Worm (Caenorhabditis elegans) whole organism, late embryonic: ENCODE data around the gene F57G12.2.

ENCODE experiments used
- C38D4.7 ChIP-seq: fragments of 200-800 bp; sonication (Bioruptor generic); optimal IDR thresholded peaks from 2 replicates; lab custom pipeline; 2018; ENCODE audit warnings: mild to moderate bottlenecking, missing genetic modification characterization, moderate library complexity, missing compliant biosample characterization
- K02D7.2 ChIP-seq: sonication (generic microtip); optimal IDR thresholded peaks from 2 replicates; lab custom pipeline; 2017; ENCODE audit warnings: mild to moderate bottlenecking, missing genetic modification characterization, missing compliant biosample characterization
- T23F11.4 ChIP-seq: fragments of 200-800 bp; sonication (Bioruptor generic); optimal IDR thresholded peaks from 2 replicates; lab custom pipeline; 2018; ENCODE audit warnings: mild to moderate bottlenecking, missing genetic modification characterization, missing compliant biosample characterization
- Y22D7AL.16 ChIP-seq: sonication (generic microtip); optimal IDR thresholded peaks from 2 replicates; lab custom pipeline; 2016; ENCODE audit warnings: missing genetic modification characterization, missing compliant biosample characterization
- ahr-1 ChIP-seq: sonication (generic microtip); optimal IDR thresholded peaks from 2 replicates; lab custom pipeline; 2016; ENCODE audit warnings: missing genetic modification characterization, missing compliant biosample characterization
- ama-1 ChIP-seq: fragments of 150-350 bp; optimal IDR thresholded peaks from 2 replicates; lab custom pipeline; 2014
- ceh-14 ChIP-seq: sonication (generic microtip); optimal IDR thresholded peaks from 2 replicates; lab custom pipeline; 2016; ENCODE audit warnings: missing genotype, missing genetic modification characterization, missing compliant biosample characterization
- ceh-18 ChIP-seq: sonication (generic microtip); optimal IDR thresholded peaks from 2 replicates; lab custom pipeline; 2016; ENCODE audit warnings: missing genetic modification characterization, missing compliant biosample characterization
- ceh-19 ChIP-seq: fragments of 200-800 bp; sonication (Bioruptor generic); optimal IDR thresholded peaks from 2 replicates; lab custom pipeline; 2018; ENCODE audit warnings: mild to moderate bottlenecking, missing genetic modification characterization, missing compliant biosample characterization
- ceh-2 ChIP-seq: sonication (generic microtip); optimal IDR thresholded peaks from 2 replicates; lab custom pipeline; 2016; ENCODE audit warnings: missing genotype, missing genetic modification characterization, missing compliant biosample characterization
- ceh-22 ChIP-seq: sonication (generic microtip); optimal IDR thresholded peaks from 2 replicates; lab custom pipeline; 2017; ENCODE audit warnings: missing biosample characterization, missing genetic modification characterization
- ceh-30 ChIP-seq: fragments of 150-350 bp; optimal IDR thresholded peaks from 2 replicates; lab custom pipeline; 2014; ENCODE audit warnings: missing biosample characterization, missing genetic modification characterization
- ceh-34 ChIP-seq: sonication (generic microtip); optimal IDR thresholded peaks from 2 replicates; lab custom pipeline; 2016; ENCODE audit warnings: mild to moderate bottlenecking, missing genetic modification characterization, missing compliant biosample characterization
- dmd-4 ChIP-seq: sonication (generic microtip); optimal IDR thresholded peaks from 2 replicates; lab custom pipeline; 2016; ENCODE audit warnings: borderline replicate concordance, missing genetic modification characterization, missing compliant biosample characterization
- dve-1 ChIP-seq: sonication (generic microtip); optimal IDR thresholded peaks from 2 replicates; lab custom pipeline; 2017; ENCODE audit warnings: antibody characterized with exemption, mild to moderate bottlenecking, missing genetic modification characterization, missing compliant biosample characterization
- elt-2 ChIP-seq: sonication (generic microtip); optimal IDR thresholded peaks from 2 replicates; lab custom pipeline; 2016; ENCODE audit warnings: missing genetic modification reagents, missing genetic modification characterization, missing compliant biosample characterization
- elt-4 ChIP-seq: sonication (generic microtip); optimal IDR thresholded peaks from 2 replicates; lab custom pipeline; 2016; ENCODE audit warnings: missing genetic modification characterization, missing compliant biosample characterization
- ets-4 ChIP-seq: sonication (generic microtip); optimal IDR thresholded peaks from 2 replicates; lab custom pipeline; 2016; ENCODE audit warnings: missing genetic modification characterization, missing compliant biosample characterization
- fkh-6 ChIP-seq: sonication (generic microtip); optimal IDR thresholded peaks from 2 replicates; lab custom pipeline; 2016; ENCODE audit warnings: missing genetic modification characterization, missing compliant biosample characterization
- hlh-6 ChIP-seq: sonication (generic microtip); optimal IDR thresholded peaks from 2 replicates; lab custom pipeline; 2016; ENCODE audit warnings: missing genotype, missing genetic modification characterization, missing compliant biosample characterization
- hlh-8 ChIP-seq: sonication (generic microtip); optimal IDR thresholded peaks from 2 replicates; lab custom pipeline; 2016; ENCODE audit warnings: missing genotype, missing genetic modification characterization, missing compliant biosample characterization
- lin-11 ChIP-seq: fragments of 200-800 bp; sonication (Bioruptor generic); optimal IDR thresholded peaks from 2 replicates; lab custom pipeline; 2018; ENCODE audit warnings: mild to moderate bottlenecking, missing genetic modification characterization, missing compliant biosample characterization
- mec-3 ChIP-seq: sonication (generic microtip); optimal IDR thresholded peaks from 2 replicates; lab custom pipeline; 2016; ENCODE audit warnings: borderline replicate concordance, missing genetic modification characterization, missing compliant biosample characterization
- nfya-1 ChIP-seq: sonication (generic microtip); optimal IDR thresholded peaks from 2 replicates; lab custom pipeline; 2017; ENCODE audit warnings: missing genetic modification characterization, mild to moderate bottlenecking, missing compliant biosample characterization, antibody characterized with exemption, moderate library complexity
- nhr-232 ChIP-seq: sonication (generic microtip); optimal IDR thresholded peaks from 2 replicates; lab custom pipeline; 2016; ENCODE audit warnings: missing genetic modification characterization, missing compliant biosample characterization
- pha-2 ChIP-seq: sonication (generic microtip); optimal IDR thresholded peaks from 2 replicates; lab custom pipeline; 2017; ENCODE audit warnings: mild to moderate bottlenecking, missing genetic modification characterization, missing compliant biosample characterization
- pros-1 ChIP-seq: fragments of 150-350 bp; optimal IDR thresholded peaks from 2 replicates; lab custom pipeline; 2014; ENCODE audit warnings: missing biosample characterization, missing genetic modification reagents, missing genetic modification characterization
- ref-2 ChIP-seq: sonication (generic microtip); optimal IDR thresholded peaks from 2 replicates; lab custom pipeline; 2016; ENCODE audit warnings: missing genetic modification characterization, missing compliant biosample characterization
- sdc-2 ChIP-seq: sonication (generic microtip); optimal IDR thresholded peaks from 2 replicates; lab custom pipeline; 2016; ENCODE audit warnings: missing genotype, missing genetic modification characterization, missing compliant biosample characterization
- syd-9 ChIP-seq: sonication (generic microtip); optimal IDR thresholded peaks from 2 replicates; lab custom pipeline; 2016; ENCODE audit warnings: mild to moderate bottlenecking, missing genetic modification characterization, moderate library complexity, missing compliant biosample characterization
- tbx-2 ChIP-seq: sonication (generic microtip); optimal IDR thresholded peaks from 2 replicates; lab custom pipeline; 2016; ENCODE audit warnings: missing genetic modification characterization, missing compliant biosample characterization
- tbx-7 ChIP-seq: sonication (generic microtip); optimal IDR thresholded peaks from 2 replicates; lab custom pipeline; 2016; ENCODE audit warnings: missing genotype, missing genetic modification characterization, missing compliant biosample characterization
- ttx-3 ChIP-seq: sonication (generic microtip); optimal IDR thresholded peaks from 2 replicates; lab custom pipeline; 2016; ENCODE audit warnings: missing genetic modification reagents, missing genetic modification characterization, missing compliant biosample characterization
- unc-42 ChIP-seq: sonication (generic microtip); optimal IDR thresholded peaks from 2 replicates; lab custom pipeline; 2016; ENCODE audit warnings: missing genotype, missing genetic modification characterization, missing compliant biosample characterization
- unc-55 ChIP-seq: sonication (generic microtip); optimal IDR thresholded peaks from 2 replicates; lab custom pipeline; 2017; ENCODE audit warnings: missing biosample characterization, missing genetic modification reagents, missing genetic modification characterization
- zip-5 ChIP-seq: sonication (generic microtip); optimal IDR thresholded peaks from 2 replicates; lab custom pipeline; 2016; ENCODE audit warnings: missing genetic modification characterization, missing compliant biosample characterization
- ztf-16 ChIP-seq: sonication (generic microtip); optimal IDR thresholded peaks from 2 replicates; lab custom pipeline; 2017; ENCODE audit warnings: missing genetic modification characterization, missing compliant biosample characterization

Gene F57G12.2

ce11 chrX:12179090-12179488 is 19.2 kb upstream of the F57G12.2 start:
- TF ChIP-seq pha-2 (tag; lab: Kevin White, UChicago) (peak; percentile 21), lin-11 (tag; lab: Kevin White, UChicago) (no peak), ceh-34 (tag; lab: Kevin White, UChicago) (peak; percentile 99), hlh-6 (tag; lab: Kevin White, UChicago) (no peak), ztf-16 (tag; lab: Kevin White, UChicago) (no peak), ceh-22 (peak; percentile 33), unc-55 (GFP tag; lab: Kevin White, UChicago) (no peak), tbx-2 (tag; lab: Kevin White, UChicago) (peak; percentile 2), sdc-2 (tag; lab: Kevin White, UChicago) (no peak), fkh-6 (tag; lab: Kevin White, UChicago) (no peak), ama-1 (no peak), elt-4 (tag; lab: Kevin White, UChicago) (no peak), ceh-2 (tag; lab: Kevin White, UChicago) (no peak), ceh-30 (tag; lab: Kevin White, UChicago) (no peak), nhr-232 (tag; lab: Kevin White, UChicago) (no peak), ceh-18 (no peak), ets-4 (no peak), ceh-19 (GFP tag; lab: Kevin White, UChicago) (peak; percentile 84)

ce11 chrX:12178351-12179089 is 18.7 kb upstream of the F57G12.2 start:
- peak; percentile 25 for TF ChIP-seq unc-42 (tag; lab: Kevin White, UChicago)
- no peak for TF ChIP-seq elt-2

- TF ChIP-seq ceh-2 (tag; lab: Kevin White, UChicago): no peak
- TF ChIP-seq K02D7.2: no peak
- TF ChIP-seq syd-9 (tag; lab: Kevin White, UChicago): no peak
- TF ChIP-seq dve-1 (tag; lab: Kevin White, UChicago): no peak
- no peak for TF ChIP-seq ceh-14 (tag; lab: Kevin White, UChicago)
- TF ChIP-seq C38D4.7 (GFP tag; lab: Kevin White, UChicago): no peak
- no peak for TF ChIP-seq zip-5
- TF ChIP-seq tbx-7 (tag; lab: Kevin White, UChicago): no peak
- no peak for TF ChIP-seq pha-2 (tag; lab: Kevin White, UChicago)
- no peak for TF ChIP-seq ahr-1 (tag; lab: Kevin White, UChicago)
- no peak for TF ChIP-seq mec-3
- TF ChIP-seq T23F11.4 (GFP tag; lab: Kevin White, UChicago): no peak
- TF ChIP-seq, all 69 proteins: peak for 0
Observed at ce11 chrX:12177521-12177920, 17.7 kb upstream of the F57G12.2 start.

- TF ChIP-seq K02D7.2: no peak
- no peak for TF ChIP-seq T23F11.4 (GFP tag; lab: Kevin White, UChicago)
Observed at ce11 chrX:12176873-12177293, 17.0 kb upstream of the F57G12.2 start.

- TF ChIP-seq nfya-1 (tag; lab: Kevin White, UChicago) (peak; percentile 12), ref-2 (tag; lab: Kevin White, UChicago) (peak; percentile 52), ceh-30 (tag; lab: Kevin White, UChicago) (no peak), K02D7.2 (no peak), ceh-2 (tag; lab: Kevin White, UChicago) (no peak), sdc-2 (tag; lab: Kevin White, UChicago) (peak; percentile 32), elt-2 (no peak), hlh-8 (no peak), ceh-18 (peak; percentile 4), pros-1 (no peak), Y22D7AL.16 (tag; lab: Kevin White, UChicago) (no peak), dmd-4 (tag; lab: Kevin White, UChicago) (no peak), ttx-3 (tag; lab: Kevin White, UChicago) (no peak)
- TF ChIP-seq, all 69 proteins: peak for 4
Observed at ce11 chrX:12176394-12176793, 16.5 kb upstream of the F57G12.2 start.
